Fruit fly (Drosophila melanogaster) whole organism, embryonic: ENCODE measurements around the gene BckdhA.
A peak's percentile ranks its signal among the peaks of the same experiment; 100 is the strongest.

Source experiments
- ATbp ChIP-seq: fragments of 200-800 bp; sonication (Bioruptor generic); optimal IDR thresholded peaks from 2 replicates; lab custom pipeline; 2017; ENCODE audit warnings: missing biosample characterization, mild to moderate bottlenecking, missing genetic modification characterization, missing genetic modification reagents
- Atf6 ChIP-seq: fragments of 200-800 bp; sonication (Bioruptor generic); IDR thresholded peaks from 2 replicates; pipeline ENCODE4 v1.3.6; 2022; ENCODE audit warnings: missing biosample characterization, missing genetic modification characterization
- CG10209 ChIP-seq: fragments of 200-800 bp; sonication (Bioruptor generic); optimal IDR thresholded peaks from 3 replicates; lab custom pipeline; 2017; ENCODE audit warnings: missing biosample characterization, mild to moderate bottlenecking, missing genetic modification characterization, missing genetic modification reagents
- CG12219 ChIP-seq: fragments of 200-800 bp; sonication (Bioruptor generic); optimal IDR thresholded peaks from 3 replicates; lab custom pipeline; 2018; ENCODE audit warnings: missing biosample characterization, mild to moderate bottlenecking, missing genetic modification characterization
- CG12659 ChIP-seq: fragments of 200-800 bp; sonication (Bioruptor generic); optimal IDR thresholded peaks from 3 replicates; lab custom pipeline; 2017; ENCODE audit warnings: mild to moderate bottlenecking, missing biosample characterization, missing genetic modification reagents, missing genetic modification characterization
- CG13123 ChIP-seq: fragments of 200-800 bp; sonication (Bioruptor generic); optimal IDR thresholded peaks from 2 replicates; lab custom pipeline; 2016; ENCODE audit warnings: missing biosample characterization, missing genetic modification characterization
- CG13775 ChIP-seq: fragments of 200-800 bp; sonication (Bioruptor generic); optimal IDR thresholded peaks from 3 replicates; lab custom pipeline; 2017; ENCODE audit warnings: missing biosample characterization, mild to moderate bottlenecking, missing genetic modification characterization
- CG14965 ChIP-seq: fragments of 200-800 bp; sonication (Bioruptor generic); optimal IDR thresholded peaks from 2 replicates; lab custom pipeline; 2016; ENCODE audit warnings: missing biosample characterization, missing genetic modification characterization, borderline replicate concordance
- CG16863 ChIP-seq: fragments of 200-800 bp; sonication (Bioruptor generic); optimal IDR thresholded peaks from 3 replicates; lab custom pipeline; 2016; ENCODE audit warnings: missing biosample characterization, missing genetic modification characterization
- CG17328 ChIP-seq: fragments of 200-800 bp; sonication (Bioruptor generic); IDR thresholded peaks from 2 replicates; pipeline ENCODE4 v1.3.6; 2022; ENCODE audit warnings: missing biosample characterization, missing genetic modification characterization
- CG17385 ChIP-seq: fragments of 200-800 bp; sonication (Bioruptor generic); optimal IDR thresholded peaks from 3 replicates; lab custom pipeline; 2018; ENCODE audit warnings: missing biosample characterization, mild to moderate bottlenecking, missing genetic modification characterization
- CG17568 ChIP-seq: fragments of 200-800 bp; sonication (Bioruptor generic); optimal IDR thresholded peaks from 2 replicates; lab custom pipeline; 2018; ENCODE audit warnings: missing biosample characterization, mild to moderate bottlenecking, missing genetic modification characterization, moderate library complexity
- CG2678 ChIP-seq: fragments of 200-800 bp; sonication (Bioruptor generic); optimal IDR thresholded peaks from 3 replicates; lab custom pipeline; 2019; ENCODE audit warnings: missing biosample characterization, mild to moderate bottlenecking, missing genetic modification characterization, moderate library complexity
- CG3163 ChIP-seq: fragments of 200-800 bp; sonication (Bioruptor generic); optimal IDR thresholded peaks from 3 replicates; lab custom pipeline; 2016; ENCODE audit warnings: missing biosample characterization, missing genetic modification characterization
- CG34422 ChIP-seq: fragments of 200-800 bp; sonication (Bioruptor generic); IDR thresholded peaks from 3 replicates; pipeline ENCODE4 v1.3.6; 2022; ENCODE audit warnings: missing biosample characterization, missing genetic modification characterization
- CG4360 ChIP-seq: fragments of 200-800 bp; sonication (Bioruptor generic); IDR thresholded peaks from 2 replicates; pipeline ENCODE4 v1.3.6; 2022; ENCODE audit warnings: missing biosample characterization, missing genetic modification characterization
- CG4424 ChIP-seq: fragments of 200-800 bp; sonication (Bioruptor generic); optimal IDR thresholded peaks from 3 replicates; lab custom pipeline; 2016; ENCODE audit warnings: missing biosample characterization, missing genetic modification characterization
- CG4854 ChIP-seq: fragments of 200-800 bp; sonication (Bioruptor generic); optimal IDR thresholded peaks from 2 replicates; lab custom pipeline; 2016; ENCODE audit warnings: missing biosample characterization, missing genetic modification characterization, inconsistent platforms
- CG6654 ChIP-seq: fragments of 200-800 bp; sonication (Bioruptor generic); optimal IDR thresholded peaks from 2 replicates; lab custom pipeline; 2017; ENCODE audit warnings: missing biosample characterization, mild to moderate bottlenecking, missing genetic modification characterization
- CG7556 ChIP-seq: fragments of 200-800 bp; sonication (Bioruptor generic); optimal IDR thresholded peaks from 2 replicates; lab custom pipeline; 2017; ENCODE audit warnings: missing biosample characterization, mild to moderate bottlenecking, missing genetic modification characterization
- CG7928 ChIP-seq: fragments of 200-800 bp; sonication (Bioruptor generic); optimal IDR thresholded peaks from 2 replicates; lab custom pipeline; 2017; ENCODE audit warnings: missing biosample characterization, mild to moderate bottlenecking, missing genetic modification characterization
- CG8388 ChIP-seq: fragments of 200-800 bp; sonication (Bioruptor generic); optimal IDR thresholded peaks from 2 replicates; lab custom pipeline; 2019; ENCODE audit warnings: missing biosample characterization, mild to moderate bottlenecking, missing genetic modification characterization, moderate library complexity
- CG8765 ChIP-seq: fragments of 200-800 bp; sonication (Bioruptor generic); IDR thresholded peaks from 2 replicates; pipeline ENCODE4 v1.3.6; 2022; ENCODE audit warnings: missing biosample characterization, missing genetic modification characterization
- D19B ChIP-seq: fragments of 200-800 bp; sonication (Bioruptor generic); optimal IDR thresholded peaks from 2 replicates; lab custom pipeline; 2017; ENCODE audit warnings: missing biosample characterization, mild to moderate bottlenecking, missing genetic modification characterization
- Dbx ChIP-seq: fragments of 200-800 bp; sonication (Bioruptor generic); IDR thresholded peaks from 3 replicates; pipeline ENCODE4 v1.3.6; 2022; ENCODE audit warnings: missing biosample characterization, missing genetic modification characterization
- Gsc ChIP-seq: fragments of 200-800 bp; sonication (Bioruptor generic); IDR thresholded peaks from 2 replicates; pipeline ENCODE4 v1.3.6; 2022; ENCODE audit warnings: missing biosample characterization, missing genetic modification characterization
- Lpt ChIP-seq: fragments of >200 bp; optimal IDR thresholded peaks from 2 replicates; lab custom pipeline; 2018; ENCODE audit warnings: missing biosample characterization, missing genetic modification characterization
- Nf-YB ChIP-seq: fragments of 200-800 bp; sonication (Bioruptor generic); optimal IDR thresholded peaks from 3 replicates; lab custom pipeline; 2019; ENCODE audit warnings: missing biosample characterization, mild to moderate bottlenecking, missing genetic modification characterization, moderate library complexity
- Ravus ChIP-seq: fragments of 200-800 bp; sonication (Bioruptor generic); IDR thresholded peaks from 2 replicates; pipeline ENCODE4 v1.3.6; 2022; ENCODE audit warnings: missing biosample characterization, missing genetic modification characterization
- TFAM ChIP-seq: fragments of 200-800 bp; sonication (Bioruptor generic); optimal IDR thresholded peaks from 2 replicates; lab custom pipeline; 2017; ENCODE audit warnings: missing biosample characterization, missing genetic modification characterization, inconsistent platforms
- Xrp1 ChIP-seq: fragments of 200-800 bp; sonication (Bioruptor generic); IDR thresholded peaks from 2 replicates; pipeline ENCODE4 v1.3.6; 2022; ENCODE audit warnings: missing biosample characterization, missing genetic modification characterization
- abd-A ChIP-seq: fragments of 200-800 bp; sonication (Bioruptor generic); optimal IDR thresholded peaks from 3 replicates; lab custom pipeline; 2019; ENCODE audit warnings: missing biosample characterization, mild to moderate bottlenecking, missing genetic modification characterization, moderate library complexity
- chif ChIP-seq, 2 experiments: fragments of 200-800 bp; sonication (Bioruptor generic); optimal IDR thresholded peaks; 3 replicates each; lab custom pipeline; 2016; ENCODE audit warnings: missing biosample characterization in 2 of 2, missing genetic modification characterization in 2 of 2
- crc ChIP-seq: fragments of 200-800 bp; sonication (Bioruptor generic); optimal IDR thresholded peaks from 2 replicates; lab custom pipeline; 2016; ENCODE audit warnings: missing biosample characterization, missing genetic modification characterization
- ewg ChIP-seq: fragments of 200-800 bp; sonication (Bioruptor generic); optimal IDR thresholded peaks from 3 replicates; lab custom pipeline; 2017; ENCODE audit warnings: mild to moderate bottlenecking, missing biosample characterization, missing genetic modification reagents, missing genetic modification characterization
- exex ChIP-seq: fragments of 200-800 bp; sonication (Bioruptor generic); optimal IDR thresholded peaks from 4 replicates; lab custom pipeline; 2018; ENCODE audit warnings: missing biosample characterization, mild to moderate bottlenecking, missing genetic modification characterization, moderate library complexity
- gfzf ChIP-seq: fragments of 200-800 bp; sonication (Bioruptor generic); optimal IDR thresholded peaks from 2 replicates; lab custom pipeline; 2016; ENCODE audit warnings: missing biosample characterization, mild to moderate bottlenecking, missing genetic modification characterization, moderate library complexity
- ind ChIP-seq: fragments of 200-800 bp; sonication (Bioruptor generic); optimal IDR thresholded peaks from 3 replicates; lab custom pipeline; 2016; ENCODE audit warnings: missing biosample characterization, missing genetic modification characterization
- mld ChIP-seq: fragments of 200-800 bp; sonication (Bioruptor generic); IDR thresholded peaks from 3 replicates; pipeline ENCODE4 v1.3.6; 2022; ENCODE audit warnings: missing biosample characterization, missing genetic modification characterization; ENCODE audit not compliant: partially characterized antibody
- nerfin-2 ChIP-seq: fragments of 200-800 bp; sonication (Bioruptor generic); IDR thresholded peaks from 2 replicates; pipeline ENCODE4 v1.3.6; 2022; ENCODE audit warnings: missing biosample characterization, missing genetic modification characterization; ENCODE audit not compliant: partially characterized antibody
- pan ChIP-seq, 4 experiments: fragments of >200 bp in 3 of 4; fragments of 200-800 bp in 1 of 4; sonication (Bioruptor generic) in 1 of 4; optimal IDR thresholded peaks in 3 of 4; IDR thresholded peaks in 1 of 4; 2 replicates each; pipeline versions ENCODE4 v1.3.6 to Lab custom; 2017 to 2022; ENCODE audit warnings: missing biosample characterization in 2 of 4, missing genetic modification characterization in 2 of 4, mixed read lengths in 1 of 4
- psq ChIP-seq: fragments of 200-800 bp; sonication (Bioruptor generic); optimal IDR thresholded peaks from 2 replicates; lab custom pipeline; 2017; ENCODE audit warnings: missing biosample characterization, missing genetic modification characterization
- run ChIP-seq: fragments of 200-800 bp; sonication (Bioruptor generic); optimal IDR thresholded peaks from 3 replicates; lab custom pipeline; 2018; ENCODE audit warnings: missing biosample characterization, mild to moderate bottlenecking, missing genetic modification characterization
- so ChIP-seq: fragments of 200-800 bp; sonication (Bioruptor generic); IDR thresholded peaks from 3 replicates; pipeline ENCODE4 v1.3.6; 2022; ENCODE audit warnings: missing biosample characterization, missing genetic modification characterization
- ssp ChIP-seq: fragments of 200-800 bp; sonication (Bioruptor generic); IDR thresholded peaks from 2 replicates; pipeline ENCODE4 v1.3.6; 2022; ENCODE audit warnings: missing biosample characterization, missing genetic modification characterization
- tna ChIP-seq: fragments of 200-800 bp; sonication (Bioruptor generic); IDR thresholded peaks from 2 replicates; pipeline ENCODE4 v1.3.6; 2022; ENCODE audit warnings: missing biosample characterization, missing genetic modification characterization; ENCODE audit not compliant: partially characterized antibody
- vvl ChIP-seq: fragments of 200-800 bp; sonication (Bioruptor generic); IDR thresholded peaks from 2 replicates; pipeline ENCODE4 v1.3.6; 2022; ENCODE audit warnings: missing biosample characterization, missing genetic modification characterization

Gene BckdhA

DNA sequence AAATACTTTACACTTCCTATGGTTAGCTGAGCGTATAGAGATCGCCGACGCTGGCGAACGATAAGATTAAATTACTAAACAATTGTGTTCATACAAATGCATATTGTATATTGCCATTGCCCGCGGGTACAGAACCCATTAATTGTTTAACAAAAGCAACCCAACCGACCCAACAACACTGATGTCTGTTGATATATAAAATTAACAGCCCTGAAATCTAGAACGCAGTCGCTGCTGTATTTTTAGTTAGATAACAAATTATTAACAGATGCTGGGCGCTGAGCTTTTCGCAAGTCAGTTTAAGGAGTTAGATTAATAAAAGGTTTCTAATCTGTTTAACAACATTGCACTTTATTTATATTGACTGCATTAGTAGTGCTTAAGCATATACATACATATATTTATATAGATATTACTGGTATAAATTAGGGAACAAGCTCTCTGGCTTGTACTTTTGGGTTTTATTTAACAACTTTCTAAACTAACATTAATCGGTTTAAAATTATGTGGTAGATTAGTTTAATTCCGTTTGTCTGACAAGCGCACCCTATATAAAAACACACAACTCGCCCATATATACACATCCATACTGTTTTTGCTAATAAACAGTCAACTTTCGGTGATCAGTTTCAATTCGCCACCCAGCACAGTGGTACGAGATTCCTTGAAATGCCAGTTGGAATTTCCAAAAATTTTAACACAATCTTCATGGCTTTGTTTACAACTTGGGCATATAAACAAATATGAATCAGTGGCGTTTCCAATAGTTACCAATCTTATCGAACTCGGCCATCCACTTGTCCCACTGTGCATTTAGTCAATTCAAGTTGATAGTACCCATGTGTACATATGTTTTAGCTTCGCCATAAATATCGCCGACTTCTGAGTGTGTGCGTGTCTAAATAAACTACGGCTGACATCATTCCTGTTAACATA lies 27.4 kb upstream of the BckdhA start (continued):
- TF ChIP-seq CG12219 (GFP tag; lab: Kevin White, UChicago) (peak; percentile 80), CG13775 (GFP tag; lab: Kevin White, UChicago) (peak; percentile 54), exex (peak; percentile 86), CG17385 (peak; percentile 77), pan (optimal IDR thresholded peaks at IDR 0.05; lab: Kevin White, UChicago) (no peak), pan (GFP tag; optimal IDR thresholded peaks at IDR 0.05 in 1 of 2, IDR thresholded peaks at IDR 0.05 in 1 of 2) (peak in 1 of 2 experiments; percentile 94), CG34422 (GFP tag; lab: Robert Waterston, UW) (peak; percentile 93), Dbx (GFP tag; lab: Robert Waterston, UW) (peak; percentile 97), CG8765 (GFP tag; lab: Robert Waterston, UW) (peak; percentile 64; the same call in 1 of the 2 replicates), CG3163 (GFP tag; lab: Kevin White, UChicago) (peak; percentile 50), so (GFP tag; lab: Robert Waterston, UW) (peak; percentile 87; the same call in 2 of the 3 replicates), ssp (GFP tag; lab: Robert Waterston, UW) (peak; percentile 74), CG13123 (GFP tag; lab: Kevin White, UChicago) (peak; percentile 48), CG7556 (peak; percentile 80), CG8388 (GFP tag; lab: Kevin White, UChicago) (no peak), ewg (GFP tag; lab: Kevin White, UChicago) (no peak), CG10209 (GFP tag; lab: Kevin White, UChicago) (peak; percentile 73), chif (GFP tag; optimal IDR thresholded peaks at IDR 0.05; lab: Kevin White, UChicago) (peak; percentile 72 to 94), Xrp1 (peak; percentile 90), tna (GFP tag; lab: Robert Waterston, UW) (peak; percentile 30; the same call in 1 of the 2 replicates), CG7928 (GFP tag; lab: Kevin White, UChicago) (peak; percentile 75), vvl (GFP tag; lab: Robert Waterston, UW) (peak; percentile 97), mld (no peak), D19B (GFP tag; lab: Kevin White, UChicago) (peak; percentile 87), CG16863 (peak; percentile 72), abd-A (tag; lab: Kevin White, UChicago) (no peak), crc (GFP tag; lab: Kevin White, UChicago) (peak; percentile 92), CG2678 (tag; lab: Kevin White, UChicago) (peak; percentile 91), run (peak; percentile 52), CG12659 (GFP tag; lab: Kevin White, UChicago) (peak; percentile 79), Gsc (GFP tag; lab: Robert Waterston, UW) (no peak), CG17328 (peak; percentile 76), CG14965 (GFP tag; lab: Kevin White, UChicago) (peak; percentile 26), CG4360 (peak; percentile 12; the same call in 1 of the 2 replicates), Atf6 (GFP tag; lab: Robert Waterston, UW) (peak; percentile 87), gfzf (GFP tag; lab: Kevin White, UChicago) (no peak), Lpt (GFP tag; lab: Kevin White, UChicago) (no peak), nerfin-2 (GFP tag; lab: Robert Waterston, UW) (0 out of 2 replicates have a peak, but pooled peaks have one; percentile 28), ind (peak; percentile 95), TFAM (peak; percentile 37), psq (GFP tag; lab: Kevin White, UChicago) (peak; percentile 7), CG4854 (GFP tag; lab: Kevin White, UChicago) (peak; percentile 92), CG4424 (GFP tag; lab: Kevin White, UChicago) (peak; percentile 84), CG17568 (GFP tag; lab: Kevin White, UChicago) (peak; percentile 30), Ravus (GFP tag; lab: Robert Waterston, UW) (peak; percentile 84), ATbp (GFP tag; lab: Kevin White, UChicago) (peak; percentile 81), Nf-YB (GFP tag; lab: Kevin White, UChicago) (peak; percentile 24), CG6654 (GFP tag; lab: Kevin White, UChicago) (peak; percentile 74)
